Fruit fly (Drosophila melanogaster): ENCODE data around the gene mgl.

DNA sequence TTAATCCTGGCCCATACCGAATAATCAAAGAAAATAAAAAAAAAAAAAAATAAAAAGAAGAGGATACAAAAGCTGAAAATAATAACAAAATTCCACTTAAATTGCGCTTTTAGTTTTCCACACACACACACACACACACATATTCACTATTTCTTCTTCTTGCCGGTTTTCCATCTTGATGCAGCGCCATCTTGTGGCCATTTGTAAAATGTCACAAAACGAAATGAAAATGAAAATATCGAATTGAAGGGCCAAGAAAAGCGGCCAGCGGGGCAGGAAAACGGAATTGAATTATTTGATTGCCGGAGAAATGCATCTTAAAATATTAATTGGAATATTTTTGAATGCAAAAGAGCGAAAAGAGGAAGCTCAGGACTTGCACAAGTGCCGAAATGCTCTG, 105.6 kb downstream of the mgl start:
- TF ChIP-seq Vsx2 (GFP tag; optimal IDR thresholded peaks at IDR 0.05; ENCODE audit: partially characterized antibody) (no peak), fru (GFP tag; optimal IDR thresholded peaks at IDR 0.05) (no peak), h (GFP tag; optimal IDR thresholded peaks at IDR 0.05) (no peak), psq (GFP tag; optimal IDR thresholded peaks at IDR 0.05) (no peak), OdsH (GFP tag; optimal IDR thresholded peaks at IDR 0.05) (no peak)
